Worm (Caenorhabditis elegans) whole organism, early embryonic: ENCODE results near the gene ZK177.11.

Source experiments
- B0310.2 ChIP-seq: sonication (generic microtip); optimal IDR thresholded peaks from 2 replicates; lab custom pipeline; 2016; ENCODE audit warnings: mild to moderate bottlenecking, missing genetic modification characterization, missing compliant biosample characterization
- F13C5.2 ChIP-seq: sonication (generic microtip); optimal IDR thresholded peaks from 2 replicates; lab custom pipeline; 2017; ENCODE audit warnings: mild to moderate bottlenecking, missing genetic modification characterization, inconsistent platforms, missing compliant biosample characterization
- aly-1 ChIP-seq: sonication (generic microtip); optimal IDR thresholded peaks from 2 replicates; lab custom pipeline; 2016; ENCODE audit warnings: missing genetic modification characterization, missing compliant biosample characterization
- ama-1 ChIP-seq: fragments of 150-350 bp; optimal IDR thresholded peaks from 2 replicates; lab custom pipeline; 2014
- ceh-13 ChIP-seq: fragments of 200-800 bp; sonication (Bioruptor generic); optimal IDR thresholded peaks from 2 replicates; lab custom pipeline; 2018; ENCODE audit warnings: mild to moderate bottlenecking, missing genetic modification characterization, missing compliant biosample characterization
- ceh-36 ChIP-seq: sonication (generic microtip); optimal IDR thresholded peaks from 2 replicates; lab custom pipeline; 2016; ENCODE audit warnings: missing genetic modification characterization, inconsistent platforms, missing compliant biosample characterization
- ets-7 ChIP-seq: sonication (generic microtip); optimal IDR thresholded peaks from 2 replicates; lab custom pipeline; 2016; ENCODE audit warnings: missing genotype, missing genetic modification characterization, missing compliant biosample characterization
- flt-1 ChIP-seq: fragments of 200-800 bp; sonication (Bioruptor generic); IDR thresholded peaks from 2 replicates; pipeline ENCODE4 v1.3.6; 2022; ENCODE audit warnings: missing genetic modification characterization, missing compliant biosample characterization
- hmbx-1 ChIP-seq: sonication (generic microtip); optimal IDR thresholded peaks from 2 replicates; lab custom pipeline; 2016; ENCODE audit warnings: mild to moderate bottlenecking, missing genetic modification characterization, missing compliant biosample characterization
- hmg-4 ChIP-seq: fragments of 200-800 bp; sonication (Bioruptor generic); optimal IDR thresholded peaks from 2 replicates; lab custom pipeline; 2018; ENCODE audit warnings: mild to moderate bottlenecking, missing genetic modification characterization, missing compliant biosample characterization
- hnd-1 ChIP-seq: sonication (generic microtip); optimal IDR thresholded peaks from 2 replicates; lab custom pipeline; 2016; ENCODE audit warnings: missing genetic modification characterization, missing compliant biosample characterization
- pes-1 ChIP-seq: fragments of 200-800 bp; sonication (Bioruptor generic); IDR thresholded peaks from 2 replicates; pipeline ENCODE4 v1.3.6; 2022; ENCODE audit warnings: missing genetic modification reagents, missing genetic modification characterization, missing compliant biosample characterization
- scrt-1 ChIP-seq: fragments of 200-800 bp; sonication (Bioruptor generic); IDR thresholded peaks from 2 replicates; pipeline ENCODE4 v1.3.6; 2022; ENCODE audit warnings: missing genetic modification characterization, missing compliant biosample characterization
- sea-1 ChIP-seq: fragments of 200-800 bp; sonication (Bioruptor generic); conservative IDR thresholded peaks from 2 replicates; pipeline ENCODE4 v1.3.6; 2022; ENCODE audit warnings: missing genetic modification characterization, missing compliant biosample characterization
- tbx-11 ChIP-seq: fragments of 200-800 bp; sonication (Bioruptor generic); IDR thresholded peaks from 2 replicates; pipeline ENCODE4 v1.3.6; 2022; ENCODE audit warnings: missing genetic modification characterization, missing compliant biosample characterization
- tbx-37 ChIP-seq: fragments of 200-800 bp; sonication (Bioruptor generic); conservative IDR thresholded peaks from 2 replicates; pipeline ENCODE4 v1.3.6; 2022; ENCODE audit warnings: missing genetic modification reagents, missing genetic modification characterization, missing compliant biosample characterization
- tra-4 ChIP-seq: sonication (generic microtip); optimal IDR thresholded peaks from 2 replicates; lab custom pipeline; 2017; ENCODE audit warnings: missing genetic modification characterization, missing compliant biosample characterization

ZK177.11 gene

ce11 chrII:5511417-5512353 is 11.1 kb upstream of the ZK177.11 start:
- no peak for TF ChIP-seq aly-1 (tag; lab: Kevin White, UChicago)
- TF ChIP-seq scrt-1 (GFP tag; lab: Robert Waterston, UW), result no peak
- no peak for TF ChIP-seq ceh-13
- TF ChIP-seq hnd-1 (tag; lab: Kevin White, UChicago), result no peak
- TF ChIP-seq pes-1 (GFP tag; lab: Robert Waterston, UW), result no peak
- no peak for TF ChIP-seq sea-1 (GFP tag; lab: Robert Waterston, UW)
- TF ChIP-seq tbx-11, result no peak
- TF ChIP-seq ets-7 (tag; lab: Kevin White, UChicago), result no peak
- no peak for TF ChIP-seq F13C5.2 (tag; lab: Kevin White, UChicago)
- TF ChIP-seq tbx-37 (GFP tag; lab: Robert Waterston, UW), result no peak
- no peak for TF ChIP-seq B0310.2 (tag; lab: Kevin White, UChicago)
- no peak for TF ChIP-seq ama-1
- TF ChIP-seq flt-1 (GFP tag; lab: Robert Waterston, UW), result no peak
- TF ChIP-seq ceh-36, result no peak
- no peak for TF ChIP-seq hmbx-1 (tag; lab: Kevin White, UChicago)

ce11 chrII:5512473-5513097 is 10.2 kb upstream of the ZK177.11 start:
- TF ChIP-seq sea-1 (GFP tag; lab: Robert Waterston, UW) (no peak), tbx-11 (no peak), hmg-4 (no peak), tbx-37 (GFP tag; lab: Robert Waterston, UW) (no peak), ceh-13 (no peak), ceh-36 (no peak), hnd-1 (tag; lab: Kevin White, UChicago) (no peak), tra-4 (tag; lab: Kevin White, UChicago) (no peak), ets-7 (tag; lab: Kevin White, UChicago) (no peak), hmbx-1 (tag; lab: Kevin White, UChicago) (no peak), aly-1 (tag; lab: Kevin White, UChicago) (no peak), pes-1 (GFP tag; lab: Robert Waterston, UW) (no peak), scrt-1 (GFP tag; lab: Robert Waterston, UW) (no peak)

- TF ChIP-seq tbx-37 (GFP tag; lab: Robert Waterston, UW) (no peak), ets-7 (tag; lab: Kevin White, UChicago) (no peak), F13C5.2 (tag; lab: Kevin White, UChicago) (no peak), pes-1 (GFP tag; lab: Robert Waterston, UW) (no peak), ceh-13 (no peak), tra-4 (tag; lab: Kevin White, UChicago) (no peak), hmg-4 (no peak), hnd-1 (tag; lab: Kevin White, UChicago) (no peak), ceh-36 (no peak), scrt-1 (GFP tag; lab: Robert Waterston, UW) (no peak), hmbx-1 (tag; lab: Kevin White, UChicago) (no peak), ama-1 (no peak), B0310.2 (tag; lab: Kevin White, UChicago) (no peak), sea-1 (GFP tag; lab: Robert Waterston, UW) (no peak), aly-1 (tag; lab: Kevin White, UChicago) (no peak), flt-1 (GFP tag; lab: Robert Waterston, UW) (no peak), tbx-11 (no peak)
Observed at ce11 chrII:5514846-5515245, 7.9 kb upstream of the ZK177.11 start, which contains the start of gene sahd-1. Gene sahd-1 (minus strand): TSS chrII:5514945.

- TF ChIP-seq aly-1 (tag; lab: Kevin White, UChicago) (no peak), hmg-4 (no peak), sea-1 (GFP tag; lab: Robert Waterston, UW) (no peak), tbx-37 (GFP tag; lab: Robert Waterston, UW) (no peak), scrt-1 (GFP tag; lab: Robert Waterston, UW) (no peak)
Observed at ce11 chrII:5515542-5515941, 7.2 kb upstream of the ZK177.11 start, which contains the start of gene ZK177.3. Gene ZK177.3 (plus strand): TSS chrII:5515842.

- TF ChIP-seq tra-4 (tag; lab: Kevin White, UChicago), result no peak
- TF ChIP-seq tbx-11, result no peak
- no peak for TF ChIP-seq tbx-37 (GFP tag; lab: Robert Waterston, UW)
- TF ChIP-seq ceh-36, result no peak
- no peak for TF ChIP-seq B0310.2 (tag; lab: Kevin White, UChicago)
- TF ChIP-seq ets-7 (tag; lab: Kevin White, UChicago), result no peak
- no peak for TF ChIP-seq ama-1
- TF ChIP-seq hmg-4, result no peak
- TF ChIP-seq ceh-13, result no peak
- no peak for TF ChIP-seq hnd-1 (tag; lab: Kevin White, UChicago)
- TF ChIP-seq scrt-1 (GFP tag; lab: Robert Waterston, UW), result no peak
- TF ChIP-seq sea-1 (GFP tag; lab: Robert Waterston, UW), result no peak
- no peak for TF ChIP-seq pes-1 (GFP tag; lab: Robert Waterston, UW)
Observed at ce11 chrII:5517643-5518042, 5.1 kb upstream of the ZK177.11 start, which contains the start of gene ZK177.9. Gene ZK177.9 (minus strand): TSS chrII:5517743.

DNA sequence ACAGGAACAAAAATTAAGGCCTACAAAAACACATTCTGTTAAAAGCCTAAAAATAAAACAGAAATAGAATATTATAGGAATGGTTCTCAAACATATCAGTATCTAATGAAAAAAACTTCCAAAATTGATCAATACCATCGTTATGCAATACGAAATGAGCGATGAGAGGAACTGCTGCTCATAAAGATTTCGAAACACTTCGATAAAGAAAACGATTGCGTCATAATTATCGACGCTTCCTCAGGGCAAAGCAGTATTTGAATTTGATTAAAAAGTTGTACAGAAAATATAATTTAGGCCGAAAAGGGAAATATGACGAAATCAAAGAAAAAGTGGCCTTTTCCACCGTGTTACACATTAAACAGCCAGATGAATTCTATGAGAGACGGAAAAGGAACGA is 4.7 kb upstream of the ZK177.11 start:
- TF ChIP-seq hmg-4, result no peak
- no peak for TF ChIP-seq tbx-37 (GFP tag; lab: Robert Waterston, UW)
- TF ChIP-seq pes-1 (GFP tag; lab: Robert Waterston, UW), result no peak
- TF ChIP-seq tbx-11, result no peak

ce11 chrII:5518910-5519309 is 3.8 kb upstream of the ZK177.11 start, which contains the start of gene ZK177.2:
Gene ZK177.2 (plus strand): TSS chrII:5519210.
- TF ChIP-seq hmbx-1 (tag; lab: Kevin White, UChicago), result no peak
- TF ChIP-seq scrt-1 (GFP tag; lab: Robert Waterston, UW), result no peak
- TF ChIP-seq tra-4 (tag; lab: Kevin White, UChicago), result no peak
- TF ChIP-seq B0310.2 (tag; lab: Kevin White, UChicago), result no peak
- TF ChIP-seq F13C5.2 (tag; lab: Kevin White, UChicago), result no peak
- no peak for TF ChIP-seq tbx-11
- no peak for TF ChIP-seq hnd-1 (tag; lab: Kevin White, UChicago)
- TF ChIP-seq ceh-36, result no peak
- no peak for TF ChIP-seq tbx-37 (GFP tag; lab: Robert Waterston, UW)
- TF ChIP-seq aly-1 (tag; lab: Kevin White, UChicago), result no peak
- no peak for TF ChIP-seq pes-1 (GFP tag; lab: Robert Waterston, UW)
- TF ChIP-seq sea-1 (GFP tag; lab: Robert Waterston, UW), result no peak
- TF ChIP-seq ets-7 (tag; lab: Kevin White, UChicago), result no peak
- no peak for TF ChIP-seq flt-1 (GFP tag; lab: Robert Waterston, UW)
